Worm (Caenorhabditis elegans) whole organism, L4 larva: ENCODE data around the gene slr-2.

Source experiments
- D1046.2 ChIP-seq: fragments of 200-800 bp; sonication (Bioruptor generic); IDR thresholded peaks from 2 replicates; pipeline ENCODE4 v1.3.6; 2022; ENCODE audit warnings: missing genetic modification characterization, missing compliant biosample characterization
- F10B5.3 ChIP-seq: sonication (generic microtip); optimal IDR thresholded peaks from 2 replicates; lab custom pipeline; 2016; ENCODE audit warnings: mild to moderate bottlenecking, missing genetic modification characterization, missing compliant biosample characterization
- F26F4.8 ChIP-seq: fragments of 200-800 bp; sonication (Bioruptor generic); conservative IDR thresholded peaks from 2 replicates; pipeline ENCODE4 v1.3.6; 2022; ENCODE audit warnings: missing genetic modification characterization, missing compliant biosample characterization
- F37D6.2 ChIP-seq: sonication (generic microtip); optimal IDR thresholded peaks from 2 replicates; lab custom pipeline; 2016; ENCODE audit warnings: mild to moderate bottlenecking, missing genetic modification characterization, missing compliant biosample characterization
- Y5F2A.4 ChIP-seq: fragments of 200-800 bp; sonication (Bioruptor generic); optimal IDR thresholded peaks from 2 replicates; lab custom pipeline; 2018; ENCODE audit warnings: mild to moderate bottlenecking, missing genetic modification characterization, missing compliant biosample characterization
- ZK337.2 ChIP-seq: fragments of 200-800 bp; sonication (Bioruptor generic); IDR thresholded peaks from 2 replicates; pipeline ENCODE4 v1.3.6; 2022; ENCODE audit warnings: missing genetic modification reagents, missing genetic modification characterization, missing compliant biosample characterization
- aha-1 ChIP-seq: fragments of 150-350 bp; peaks from one replicate; lab custom pipeline; 2014; ENCODE audit warnings: missing biosample characterization, missing genetic modification characterization
- arid-1 ChIP-seq: fragments of 200-800 bp; sonication (Bioruptor generic); conservative IDR thresholded peaks from 2 replicates; pipeline ENCODE4 v1.3.6; 2022; ENCODE audit warnings: missing genetic modification reagents, missing genetic modification characterization, missing compliant biosample characterization
- attf-4 ChIP-seq: sonication (generic microtip); optimal IDR thresholded peaks from 3 replicates; lab custom pipeline; 2017; ENCODE audit warnings: missing biosample characterization, missing genetic modification characterization
- ceh-32 ChIP-seq: sonication (generic microtip); optimal IDR thresholded peaks from 2 replicates; lab custom pipeline; 2016; ENCODE audit warnings: mild to moderate bottlenecking, missing genetic modification characterization, missing compliant biosample characterization; ENCODE audit not compliant: poor library complexity
- ceh-82 ChIP-seq: sonication (generic microtip); optimal IDR thresholded peaks from 2 replicates; lab custom pipeline; 2017; ENCODE audit warnings: missing biosample characterization, missing genetic modification characterization
- ces-1 ChIP-seq: fragments of 150-350 bp; sonication (generic microtip); optimal IDR thresholded peaks from 4 replicates; lab custom pipeline; 2014; ENCODE audit warnings: missing biosample characterization, missing genetic modification reagents, missing genetic modification characterization
- ctbp-1 ChIP-seq: fragments of 200-800 bp; sonication (Bioruptor generic); IDR thresholded peaks from 2 replicates; pipeline ENCODE4 v1.3.6; 2022; ENCODE audit warnings: missing genetic modification reagents, missing genetic modification characterization, missing compliant biosample characterization
- dmd-6 ChIP-seq: fragments of 200-800 bp; sonication (Bioruptor generic); IDR thresholded peaks from 2 replicates; pipeline ENCODE4 v1.3.6; 2022; ENCODE audit warnings: missing genetic modification reagents, missing genetic modification characterization, missing compliant biosample characterization
- dmd-8 ChIP-seq: fragments of 200-800 bp; sonication (Bioruptor generic); IDR thresholded peaks from 2 replicates; pipeline ENCODE4 v1.3.6; 2022; ENCODE audit warnings: missing genetic modification characterization, missing compliant biosample characterization
- dpl-1 ChIP-seq: fragments of 150-350 bp; optimal IDR thresholded peaks from 2 replicates; lab custom pipeline; 2014; ENCODE audit warnings: missing biosample characterization, missing genetic modification reagents, missing genetic modification characterization
- fkh-10 ChIP-seq: fragments of 150-350 bp; optimal IDR thresholded peaks from 2 replicates; lab custom pipeline; 2014; ENCODE audit warnings: missing biosample characterization, missing genetic modification reagents, missing genetic modification characterization
- lim-7 ChIP-seq: fragments of 200-800 bp; sonication (Bioruptor generic); IDR thresholded peaks from 2 replicates; pipeline ENCODE4 v1.3.6; 2022; ENCODE audit warnings: missing genetic modification characterization, missing compliant biosample characterization
- lin-39 ChIP-seq: fragments of 150-350 bp; optimal IDR thresholded peaks from 2 replicates; lab custom pipeline; 2014; ENCODE audit warnings: missing biosample characterization, missing genetic modification reagents, missing genetic modification characterization
- lsy-2 ChIP-seq, 2 experiments: fragments of 150-350 bp in 1 of 2; sonication (generic microtip) in 1 of 2; optimal IDR thresholded peaks; 2 replicates each; lab custom pipeline; 2014 to 2017; ENCODE audit warnings: missing biosample characterization in 2 of 2, missing genetic modification characterization in 2 of 2
- mdl-1 ChIP-seq, 2 experiments: fragments of 150-350 bp in 1 of 2; sonication (generic microtip) in 1 of 2; optimal IDR thresholded peaks; 2 replicates each; lab custom pipeline; 2014 to 2017; ENCODE audit warnings: missing biosample characterization in 2 of 2, missing genetic modification characterization in 2 of 2
- mdt-29 ChIP-seq: fragments of 200-800 bp; sonication (Bioruptor generic); IDR thresholded peaks from 2 replicates; pipeline ENCODE4 v1.3.6; 2022; ENCODE audit warnings: missing genetic modification reagents, missing genetic modification characterization, missing compliant biosample characterization
- mxl-2 ChIP-seq: fragments of 200-800 bp; sonication (Bioruptor generic); conservative IDR thresholded peaks from 2 replicates; pipeline ENCODE4 v1.3.6; 2022; ENCODE audit warnings: missing genetic modification reagents, missing genetic modification characterization, missing compliant biosample characterization
- nhr-28 ChIP-seq: fragments of 150-350 bp; optimal IDR thresholded peaks from 2 replicates; lab custom pipeline; 2014; ENCODE audit warnings: missing biosample characterization, missing genetic modification characterization
- nhr-41 ChIP-seq: fragments of 200-800 bp; sonication (Bioruptor generic); IDR thresholded peaks from 2 replicates; pipeline ENCODE4 v1.3.6; 2022; ENCODE audit warnings: missing genetic modification reagents, missing genetic modification characterization, missing compliant biosample characterization
- nhr-42 ChIP-seq: fragments of 200-800 bp; sonication (Bioruptor generic); IDR thresholded peaks from 2 replicates; pipeline ENCODE4 v1.3.6; 2022; ENCODE audit warnings: missing genetic modification characterization, missing compliant biosample characterization
- nhr-48 ChIP-seq: sonication (generic microtip); optimal IDR thresholded peaks from 2 replicates; lab custom pipeline; 2016; ENCODE audit warnings: mild to moderate bottlenecking, missing genetic modification characterization, missing compliant biosample characterization
- nhr-6 ChIP-seq: fragments of 150-350 bp; optimal IDR thresholded peaks from 2 replicates; lab custom pipeline; 2014; ENCODE audit warnings: missing biosample characterization, missing genetic modification characterization
- rbr-2 ChIP-seq: sonication (generic microtip); optimal IDR thresholded peaks from 2 replicates; lab custom pipeline; 2016; ENCODE audit warnings: missing genotype, missing genetic modification characterization, missing compliant biosample characterization
- unc-130 ChIP-seq: sonication (generic microtip); optimal IDR thresholded peaks from 2 replicates; lab custom pipeline; 2016; ENCODE audit warnings: missing genetic modification reagents, missing genetic modification characterization, missing compliant biosample characterization
- unc-62 ChIP-seq, 3 experiments: fragments of 150-350 bp in 1 of 3; sonication (generic microtip); optimal IDR thresholded peaks in 2 of 3; peaks in 1 of 3; 1 replicate in 1 of 3; 2 replicates in 2 of 3; lab custom pipeline; 2014 to 2017; ENCODE audit warnings: missing biosample characterization in 3 of 3, missing genetic modification characterization in 3 of 3, missing genetic modification reagents in 3 of 3, missing genotype in 1 of 3
- zfp-2 ChIP-seq: sonication (generic microtip); optimal IDR thresholded peaks from 2 replicates; lab custom pipeline; 2016; ENCODE audit warnings: mild to moderate bottlenecking, missing genetic modification characterization, missing compliant biosample characterization

Gene slr-2

ce11 chrV:18085150-18085833 is 1.6 kb upstream of the slr-2 start, which contains the start of gene fbxa-106 (continued):
- TF ChIP-seq unc-130 (GFP tag; lab: Kevin White, UChicago), result peak; percentile 13
- no peak for TF ChIP-seq F10B5.3 (tag; lab: Kevin White, UChicago)
- no peak for TF ChIP-seq F37D6.2 (tag; lab: Kevin White, UChicago)
- no peak for TF ChIP-seq nhr-42 (GFP tag; lab: Robert Waterston, UW)
- 0 out of 2 replicates have a peak, but pooled peaks have one; percentile 32 for TF ChIP-seq arid-1
- TF ChIP-seq Y5F2A.4 (GFP tag; lab: Kevin White, UChicago), result no peak
- TF ChIP-seq nhr-28 (tag; lab: Kevin White, UChicago), result no peak
- no peak for TF ChIP-seq mxl-2 (GFP tag; lab: Robert Waterston, UW)
- no peak for TF ChIP-seq nhr-48 (tag; lab: Kevin White, UChicago)
- no peak for TF ChIP-seq nhr-41
- no peak for TF ChIP-seq fkh-10 (GFP tag; lab: Kevin White, UChicago)

DNA sequence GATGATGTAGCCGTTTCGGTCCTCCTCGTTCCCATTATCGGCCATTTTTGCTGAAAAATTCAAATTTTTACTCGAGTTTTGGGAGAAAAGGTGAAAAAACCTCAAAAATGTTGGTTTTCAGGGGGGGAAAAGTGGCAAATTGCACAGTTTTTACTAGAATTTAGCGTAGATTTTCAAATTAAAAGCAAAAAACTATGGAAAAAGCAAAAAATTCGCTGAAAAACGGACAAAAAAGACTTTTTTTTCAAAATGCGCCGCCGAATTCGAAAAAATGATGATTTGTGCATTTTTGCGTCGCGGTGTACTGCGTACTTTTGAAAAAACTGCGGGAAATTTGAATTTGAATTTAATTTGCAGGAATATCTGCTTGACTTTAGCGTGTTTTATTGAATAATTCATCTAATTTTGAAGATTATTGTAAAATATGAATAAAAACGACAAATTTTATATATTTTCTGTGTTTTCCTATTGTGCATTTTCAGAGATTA is 705 bp upstream of the slr-2 start, which contains the start of gene Y59A8B.12:
TSS of gene Y59A8B.12 (minus strand) at position 51 of the 488 bp plus-strand sequence.
- TF ChIP-seq mdt-29 (GFP tag; lab: Robert Waterston, UW), result no peak
- no peak for TF ChIP-seq unc-62 (GFP tag; optimal IDR thresholded peaks at IDR 0.05 in 1 of 2; lab: Kevin White, UChicago)
- TF ChIP-seq unc-62 (tag; optimal IDR thresholded peaks at IDR 0.05; lab: Kevin White, UChicago), result no peak
- TF ChIP-seq nhr-6 (tag; lab: Kevin White, UChicago), result no peak
- TF ChIP-seq lin-39 (tag; lab: Kevin White, UChicago), result no peak
- TF ChIP-seq ceh-82 (tag; lab: Kevin White, UChicago), result no peak
- no peak for TF ChIP-seq ZK337.2 (GFP tag; lab: Robert Waterston, UW)
- TF ChIP-seq dpl-1 (GFP tag; lab: Kevin White, UChicago), result no peak
- no peak for TF ChIP-seq nhr-42 (GFP tag; lab: Robert Waterston, UW)
- no peak for TF ChIP-seq lsy-2 (tag; optimal IDR thresholded peaks at IDR 0.05; lab: Kevin White, UChicago)
- no peak for TF ChIP-seq D1046.2
- TF ChIP-seq rbr-2 (tag; lab: Kevin White, UChicago), result no peak
- no peak for TF ChIP-seq ces-1 (GFP tag; lab: Kevin White, UChicago)
- TF ChIP-seq lim-7 (GFP tag; lab: Robert Waterston, UW), result no peak

ce11 chrV:18091216-18091615 is 4.3 kb downstream of the slr-2 start:
- no peak for TF ChIP-seq nhr-6 (tag; lab: Kevin White, UChicago)
- peak; percentile 20 for TF ChIP-seq aha-1 (tag; lab: Kevin White, UChicago)
- no peak for TF ChIP-seq mdl-1 (tag; optimal IDR thresholded peaks at IDR 0.05; lab: Kevin White, UChicago)
- no peak for TF ChIP-seq zfp-2 (tag; lab: Kevin White, UChicago)
- no peak for TF ChIP-seq ctbp-1 (GFP tag; lab: Robert Waterston, UW)

ce11 chrV:18093941-18094340 is 7.0 kb downstream of the slr-2 start:
- no peak for TF ChIP-seq dmd-8
- no peak for TF ChIP-seq attf-4 (tag; lab: Kevin White, UChicago)
- TF ChIP-seq ceh-32 (tag; lab: Kevin White, UChicago), result no peak
- TF ChIP-seq lsy-2 (tag; optimal IDR thresholded peaks at IDR 0.05; lab: Kevin White, UChicago), result no peak
- TF ChIP-seq zfp-2 (tag; lab: Kevin White, UChicago), result no peak
- TF ChIP-seq nhr-48 (tag; lab: Kevin White, UChicago), result no peak
- TF ChIP-seq dmd-6 (GFP tag; lab: Robert Waterston, UW), result no peak
- no peak for TF ChIP-seq unc-62 (GFP tag; optimal IDR thresholded peaks at IDR 0.05 in 1 of 2; lab: Kevin White, UChicago)
- no peak for TF ChIP-seq unc-62 (tag; optimal IDR thresholded peaks at IDR 0.05; lab: Kevin White, UChicago)
- no peak for TF ChIP-seq nhr-28 (tag; lab: Kevin White, UChicago)
- TF ChIP-seq F26F4.8 (GFP tag; lab: Robert Waterston, UW), result no peak
- no peak for TF ChIP-seq lim-7 (GFP tag; lab: Robert Waterston, UW)
